Fruit fly (Drosophila melanogaster) whole organism, wandering third instar larva: ENCODE results near the gene CG15152.

Source experiments
- Abd-B ChIP-seq: fragments of >200 bp; optimal IDR thresholded peaks from 2 replicates; lab custom pipeline; 2017; ENCODE audit warnings: missing biosample characterization, missing genetic modification characterization
- CG32264 ChIP-seq: fragments of 200-800 bp; sonication (Bioruptor generic); optimal IDR thresholded peaks from 2 replicates; lab custom pipeline; 2016; ENCODE audit warnings: missing biosample characterization, missing genetic modification characterization
- CG9705 ChIP-seq: fragments of 200-800 bp; sonication (Bioruptor generic); optimal IDR thresholded peaks from 2 replicates; lab custom pipeline; 2018; ENCODE audit warnings: missing biosample characterization, mild to moderate bottlenecking, missing genetic modification characterization
- CrebA ChIP-seq: fragments of 200-800 bp; sonication (Bioruptor generic); optimal IDR thresholded peaks from 2 replicates; lab custom pipeline; 2016; ENCODE audit warnings: missing biosample characterization, mild to moderate bottlenecking, missing genetic modification characterization, borderline replicate concordance
- Dfd ChIP-seq: fragments of >200 bp; optimal IDR thresholded peaks from 2 replicates; lab custom pipeline; 2017; ENCODE audit warnings: missing biosample characterization, missing genetic modification characterization
- GATAd ChIP-seq: sonication (Bioruptor generic); optimal IDR thresholded peaks from 2 replicates; lab custom pipeline; 2016; ENCODE audit warnings: missing biosample characterization, missing genetic modification characterization
- HLH106 ChIP-seq: fragments of 200-800 bp; optimal IDR thresholded peaks from 3 replicates; lab custom pipeline; 2019; ENCODE audit warnings: missing biosample characterization, mild to moderate bottlenecking, missing genetic modification characterization, moderate library complexity
- Hnf4 ChIP-seq: fragments of 200-800 bp; sonication (Bioruptor generic); optimal IDR thresholded peaks from 2 replicates; lab custom pipeline; 2016; ENCODE audit warnings: missing biosample characterization, mild to moderate bottlenecking, missing genetic modification characterization
- Hr78 ChIP-seq: fragments of >200 bp; optimal IDR thresholded peaks from 2 replicates; lab custom pipeline; 2017; ENCODE audit warnings: missing biosample characterization, missing genetic modification characterization
- Hr83 ChIP-seq: fragments of 200-300 bp; sonication (Bioruptor generic); optimal IDR thresholded peaks from 2 replicates; lab custom pipeline; 2016; ENCODE audit warnings: missing biosample characterization, mild to moderate bottlenecking, missing genetic modification characterization, moderate library complexity; ENCODE audit not compliant: poor library complexity, severe bottlenecking
- Mio ChIP-seq: sonication (Bioruptor generic); optimal IDR thresholded peaks from 2 replicates; lab custom pipeline; 2016; ENCODE audit warnings: missing biosample characterization, missing genetic modification characterization
- Myc ChIP-seq: fragments of >200 bp; optimal IDR thresholded peaks from 2 replicates; lab custom pipeline; 2017
- N ChIP-seq: fragments of >200 bp; optimal IDR thresholded peaks from 2 replicates; lab custom pipeline; 2018; ENCODE audit warnings: missing biosample characterization, missing external identifiers, missing genetic modification characterization
- OdsH ChIP-seq: fragments of 200-800 bp; sonication (Bioruptor generic); optimal IDR thresholded peaks from 2 replicates; lab custom pipeline; 2016; ENCODE audit warnings: missing biosample characterization, mild to moderate bottlenecking, missing genetic modification characterization
- Rel ChIP-seq, 2 experiments: fragments of 200-800 bp; sonication (Bioruptor generic) in 1 of 2; optimal IDR thresholded peaks; 2 replicates in 1 of 2; 3 replicates in 1 of 2; lab custom pipeline; 2016 to 2019; ENCODE audit warnings: mild to moderate bottlenecking in 2 of 2, missing biosample characterization in 2 of 2, missing genetic modification characterization in 2 of 2, moderate library complexity in 1 of 2
- Sp1 ChIP-seq: fragments of 200-800 bp; sonication (Bioruptor generic); optimal IDR thresholded peaks from 3 replicates; lab custom pipeline; 2019; ENCODE audit warnings: missing biosample characterization, mild to moderate bottlenecking, missing genetic modification characterization, moderate library complexity
- Vsx2 ChIP-seq: fragments of 200-300, 225-300 bp; sonication (Bioruptor generic); optimal IDR thresholded peaks from 2 replicates; lab custom pipeline; 2018; ENCODE audit warnings: missing biosample characterization, missing genetic modification characterization; ENCODE audit not compliant: partially characterized antibody
- br ChIP-seq: fragments of 200-800 bp; sonication (Bioruptor generic); optimal IDR thresholded peaks from 2 replicates; lab custom pipeline; 2016; ENCODE audit warnings: missing biosample characterization, missing genetic modification characterization
- brk ChIP-seq: fragments of 200-800 bp; sonication (Bioruptor generic); optimal IDR thresholded peaks from 2 replicates; lab custom pipeline; 2016; ENCODE audit warnings: missing biosample characterization, mild to moderate bottlenecking, missing genetic modification characterization
- dmrt93B ChIP-seq: fragments of 200-800 bp; sonication (Bioruptor generic); optimal IDR thresholded peaks from 2 replicates; lab custom pipeline; 2018; ENCODE audit warnings: missing biosample characterization, mild to moderate bottlenecking, missing genetic modification characterization
- dsf ChIP-seq: sonication (Bioruptor generic); optimal IDR thresholded peaks from 2 replicates; lab custom pipeline; 2016; ENCODE audit warnings: missing biosample characterization, missing genetic modification characterization, borderline replicate concordance
- ey ChIP-seq: fragments of 200-800 bp; sonication (Bioruptor generic); optimal IDR thresholded peaks from 2 replicates; lab custom pipeline; 2016; ENCODE audit warnings: missing biosample characterization, missing genetic modification characterization
- foxo ChIP-seq, 2 experiments: fragments of 200-800 bp; sonication (Bioruptor generic); optimal IDR thresholded peaks; 2 replicates in 1 of 2; 3 replicates in 1 of 2; lab custom pipeline; 2016 to 2017; ENCODE audit warnings: missing biosample characterization in 2 of 2, missing genetic modification characterization in 2 of 2
- fru ChIP-seq: fragments of 200-800 bp; sonication (Bioruptor generic); optimal IDR thresholded peaks from 3 replicates; lab custom pipeline; 2016; ENCODE audit warnings: missing biosample characterization, mild to moderate bottlenecking, missing genetic modification characterization
- h ChIP-seq: fragments of 200-800 bp; sonication (Bioruptor generic); optimal IDR thresholded peaks from 3 replicates; lab custom pipeline; 2016; ENCODE audit warnings: missing biosample characterization, mild to moderate bottlenecking, missing genetic modification characterization
- jim ChIP-seq: fragments of 175-275, 200-325 bp; sonication (Bioruptor generic); optimal IDR thresholded peaks from 2 replicates; lab custom pipeline; 2016; ENCODE audit warnings: missing biosample characterization, mild to moderate bottlenecking, missing genetic modification characterization
- lola ChIP-seq: fragments of >200 bp; optimal IDR thresholded peaks from 2 replicates; lab custom pipeline; 2017; ENCODE audit warnings: missing biosample characterization, missing genetic modification characterization
- pan ChIP-seq: fragments of >200 bp; optimal IDR thresholded peaks from 2 replicates; lab custom pipeline; 2017
- psq ChIP-seq: fragments of 200-800 bp; sonication (Bioruptor generic); optimal IDR thresholded peaks from 3 replicates; lab custom pipeline; 2017; ENCODE audit warnings: missing biosample characterization, mild to moderate bottlenecking, missing genetic modification characterization, moderate library complexity
- rgr ChIP-seq: fragments of 200-800 bp; sonication (Bioruptor generic); optimal IDR thresholded peaks from 3 replicates; lab custom pipeline; 2016; ENCODE audit warnings: missing biosample characterization, mild to moderate bottlenecking, missing genetic modification characterization
- sage ChIP-seq: fragments of 200-800 bp; sonication (Bioruptor generic); optimal IDR thresholded peaks from 2 replicates; lab custom pipeline; 2016; ENCODE audit warnings: missing biosample characterization, mild to moderate bottlenecking, missing genetic modification characterization
- sv ChIP-seq: fragments of 200-800 bp; sonication (Bioruptor generic); optimal IDR thresholded peaks from 3 replicates; lab custom pipeline; 2016; ENCODE audit warnings: missing biosample characterization, missing genetic modification characterization
- tai ChIP-seq: sonication (Bioruptor generic); optimal IDR thresholded peaks from 2 replicates; lab custom pipeline; 2016; ENCODE audit warnings: missing biosample characterization, missing genetic modification characterization
- usp ChIP-seq: fragments of >200 bp; optimal IDR thresholded peaks from 2 replicates; lab custom pipeline; 2017; ENCODE audit warnings: missing biosample characterization, missing genetic modification characterization
- woc ChIP-seq: sonication (Bioruptor generic); optimal IDR thresholded peaks from 2 replicates; lab custom pipeline; 2016; ENCODE audit warnings: missing biosample characterization, mild to moderate bottlenecking, missing genetic modification characterization

Gene CG15152

DNA sequence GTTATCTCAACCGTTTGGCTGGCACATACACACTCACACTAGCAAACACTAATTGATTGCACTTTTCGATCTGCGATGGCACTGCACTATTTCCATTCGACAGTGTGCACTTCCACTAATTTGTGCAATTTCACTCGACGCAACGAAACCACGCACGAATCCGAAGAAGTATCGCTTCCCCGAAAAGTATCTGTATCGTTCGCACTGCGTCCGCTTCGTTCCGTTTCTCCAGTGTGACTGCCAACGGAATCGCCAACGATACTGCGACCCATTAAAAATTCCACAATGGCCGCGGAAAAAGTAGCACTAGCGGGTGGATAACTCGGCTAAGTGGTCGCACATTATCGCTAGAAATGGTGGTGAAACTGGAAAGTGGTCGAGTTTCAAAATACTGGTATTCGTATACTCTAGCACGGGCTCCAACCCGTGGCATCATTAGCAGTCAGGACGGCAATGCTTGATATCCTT lies 37.9 kb downstream of the CG15152 start, which contains the start of gene Socs36E:
Socs36E (minus strand) TSS at position 246 of the 468 bp plus-strand sequence.
- TF ChIP-seq Hnf4 (GFP tag; lab: Kevin White, UChicago) = no peak
- TF ChIP-seq CG9705 = no peak
- peak; percentile 4 for TF ChIP-seq sv (GFP tag; lab: Kevin White, UChicago)
- TF ChIP-seq psq = peak; percentile 13
- TF ChIP-seq pan (lab: Kevin White, UChicago) = no peak
- peak; percentile 8 for TF ChIP-seq HLH106 (tag; lab: Kevin White, UChicago)
- peak; percentile 93 for TF ChIP-seq Myc (lab: Kevin White, UChicago)
- TF ChIP-seq CrebA (GFP tag; lab: Kevin White, UChicago) = no peak
- no peak for TF ChIP-seq CG32264 (GFP tag; lab: Kevin White, UChicago)
- no peak for TF ChIP-seq Rel (GFP tag; optimal IDR thresholded peaks at IDR 0.05; lab: Kevin White, UChicago)
- TF ChIP-seq Rel (tag; optimal IDR thresholded peaks at IDR 0.05; lab: Kevin White, UChicago) = peak; percentile 70
- TF ChIP-seq Hr83 (GFP tag; lab: Kevin White, UChicago) = peak; percentile 42
- TF ChIP-seq GATAd = no peak
- TF ChIP-seq ey (GFP tag; lab: Kevin White, UChicago) = no peak
- TF ChIP-seq foxo (GFP tag; optimal IDR thresholded peaks at IDR 0.05; lab: Kevin White, UChicago) = peak in 1 of 2 experiments; percentile 13
- TF ChIP-seq OdsH = no peak
- no peak for TF ChIP-seq Hr78 (GFP tag; lab: Kevin White, UChicago)
- peak; percentile 5 for TF ChIP-seq Sp1
- no peak for TF ChIP-seq dsf (GFP tag; lab: Kevin White, UChicago)
- no peak for TF ChIP-seq jim (GFP tag; lab: Kevin White, UChicago)
- no peak for TF ChIP-seq Mio
- TF ChIP-seq br (GFP tag; lab: Kevin White, UChicago) = no peak
- peak; percentile 35 for TF ChIP-seq Vsx2 (GFP tag; lab: Kevin White, UChicago)
- peak; percentile 21 for TF ChIP-seq rgr
- TF ChIP-seq tai (GFP tag; lab: Kevin White, UChicago) = no peak
- no peak for TF ChIP-seq woc

DNA sequence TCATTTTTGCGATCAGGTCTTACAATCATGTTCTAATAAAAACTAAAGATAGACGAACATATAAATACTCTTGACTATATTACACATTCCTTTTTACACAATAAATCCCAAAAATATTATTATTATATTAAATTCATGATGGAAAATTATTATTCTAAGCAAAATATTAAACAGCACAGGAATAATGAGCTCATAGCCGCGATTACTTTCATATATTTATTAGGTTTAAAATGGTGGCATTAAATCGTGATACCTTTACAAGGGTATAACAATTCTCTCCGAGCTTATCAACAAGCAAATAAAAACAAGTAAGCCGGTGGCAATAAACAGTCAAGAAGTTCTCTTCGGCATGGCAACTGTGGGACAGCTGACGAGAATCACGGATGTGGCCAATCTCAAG lies 38.7 kb downstream of the CG15152 start, which contains the start of gene CG17681:
CG17681 (plus strand) TSS at position 56 of the 400 bp plus-strand sequence.
- TF ChIP-seq rgr (peak; percentile 60), psq (peak; percentile 0), Rel (GFP tag; optimal IDR thresholded peaks at IDR 0.05; lab: Kevin White, UChicago) (no peak), Rel (tag; optimal IDR thresholded peaks at IDR 0.05; lab: Kevin White, UChicago) (peak; percentile 31), OdsH (peak; percentile 45), N (GFP tag; lab: Kevin White, UChicago) (no peak), h (no peak), ey (GFP tag; lab: Kevin White, UChicago) (no peak), sage (GFP tag; lab: Kevin White, UChicago) (peak; percentile 17), jim (GFP tag; lab: Kevin White, UChicago) (no peak), CrebA (GFP tag; lab: Kevin White, UChicago) (no peak), HLH106 (tag; lab: Kevin White, UChicago) (peak; percentile 28), fru (GFP tag; lab: Kevin White, UChicago) (peak; percentile 34), Hnf4 (GFP tag; lab: Kevin White, UChicago) (no peak), lola (no peak), foxo (GFP tag; optimal IDR thresholded peaks at IDR 0.05; lab: Kevin White, UChicago) (peak in 1 of 2 experiments; percentile 54), woc (peak; percentile 5), brk (GFP tag; lab: Kevin White, UChicago) (peak; percentile 58)
- TF ChIP-seq, all 38 proteins: peak for 10

DNA sequence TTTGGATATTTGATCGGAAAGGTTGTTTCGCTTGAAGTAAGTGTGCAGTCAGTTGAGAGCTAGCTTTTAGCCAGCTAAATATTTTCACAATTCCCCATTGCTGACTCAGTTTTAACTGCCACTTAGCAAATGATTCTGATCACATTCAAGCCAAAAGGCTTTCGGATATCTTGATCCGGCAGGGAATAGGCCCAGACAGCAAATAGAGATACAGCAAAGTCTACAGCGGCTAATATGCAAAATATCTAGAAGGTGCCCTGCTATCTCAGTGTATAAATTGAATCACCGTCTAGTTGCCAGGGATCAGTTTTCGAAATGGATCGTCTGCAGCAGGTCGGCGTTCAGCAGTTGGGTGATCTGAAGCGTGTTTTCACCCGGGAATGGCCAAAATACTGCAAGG lies 40.2 kb downstream of the CG15152 start, which contains the start of gene CG15155:
CG15155 (plus strand) TSS at position 301 of the 400 bp plus-strand sequence.
- TF ChIP-seq usp (GFP tag; lab: Kevin White, UChicago) (no peak), Hnf4 (GFP tag; lab: Kevin White, UChicago) (no peak), Sp1 (no peak), Abd-B (GFP tag; lab: Kevin White, UChicago) (no peak), dmrt93B (GFP tag; lab: Kevin White, UChicago) (no peak)

DNA sequence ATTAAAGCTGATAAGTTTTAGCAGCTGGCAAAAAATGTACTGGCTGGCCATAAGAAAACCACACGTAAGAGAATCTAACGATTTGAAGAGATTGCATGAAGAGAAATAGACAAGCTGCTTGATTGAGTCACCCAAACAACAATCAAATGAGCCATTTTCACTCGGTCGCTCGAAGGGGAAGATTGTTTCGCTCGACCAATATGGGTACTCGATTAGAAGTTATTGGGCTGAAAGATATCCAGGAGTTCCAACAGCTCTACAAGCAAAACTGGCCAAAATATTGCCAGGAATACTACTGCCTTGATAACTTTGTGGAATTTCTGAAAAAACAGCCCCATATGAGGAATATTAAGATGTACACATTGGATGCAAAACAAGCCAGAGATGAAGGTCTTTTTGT lies 41.5 kb downstream of the CG15152 start, which contains the start of gene CG5783:
CG5783 (plus strand) TSS at position 167 of the 400 bp plus-strand sequence.
- TF ChIP-seq lola (no peak), h (no peak), Mio (no peak), Sp1 (no peak), br (GFP tag; lab: Kevin White, UChicago) (no peak), dsf (GFP tag; lab: Kevin White, UChicago) (no peak), sv (GFP tag; lab: Kevin White, UChicago) (no peak), jim (GFP tag; lab: Kevin White, UChicago) (no peak), fru (GFP tag; lab: Kevin White, UChicago) (no peak), Hr83 (GFP tag; lab: Kevin White, UChicago) (no peak), Rel (GFP tag; optimal IDR thresholded peaks at IDR 0.05; lab: Kevin White, UChicago) (no peak), Rel (tag; optimal IDR thresholded peaks at IDR 0.05; lab: Kevin White, UChicago) (no peak), HLH106 (tag; lab: Kevin White, UChicago) (no peak), Dfd (GFP tag; lab: Kevin White, UChicago) (no peak), CrebA (GFP tag; lab: Kevin White, UChicago) (no peak), foxo (GFP tag; optimal IDR thresholded peaks at IDR 0.05; lab: Kevin White, UChicago) (no peak), CG32264 (GFP tag; lab: Kevin White, UChicago) (no peak), Myc (lab: Kevin White, UChicago) (no peak), N (GFP tag; lab: Kevin White, UChicago) (no peak), pan (lab: Kevin White, UChicago) (no peak)
